Fruit fly (Drosophila melanogaster) whole organism, embryonic: ENCODE results near the gene CG46059.
A peak's percentile ranks its signal among the peaks of the same experiment; 100 is the strongest.

Source experiments
- ATbp ChIP-seq: fragments of 200-800 bp; sonication (Bioruptor generic); optimal IDR thresholded peaks from 2 replicates; lab custom pipeline; 2017; ENCODE audit warnings: missing biosample characterization, mild to moderate bottlenecking, missing genetic modification characterization, missing genetic modification reagents
- CG10431 ChIP-seq: fragments of 200-800 bp; sonication (Bioruptor generic); optimal IDR thresholded peaks from 3 replicates; lab custom pipeline; 2018; ENCODE audit warnings: missing biosample characterization, mild to moderate bottlenecking, missing genetic modification characterization
- CG10979 ChIP-seq: fragments of 200-800 bp; sonication (Bioruptor generic); optimal IDR thresholded peaks from 2 replicates; lab custom pipeline; 2018; ENCODE audit warnings: missing biosample characterization, mild to moderate bottlenecking, missing genetic modification characterization, moderate library complexity
- CG12744 ChIP-seq: fragments of 200-800 bp; sonication (Bioruptor generic); optimal IDR thresholded peaks from 2 replicates; lab custom pipeline; 2016; ENCODE audit warnings: missing biosample characterization, missing genetic modification characterization
- CG13894 ChIP-seq: fragments of 200-800 bp; sonication (Bioruptor generic); optimal IDR thresholded peaks from 3 replicates; lab custom pipeline; 2018; ENCODE audit warnings: missing biosample characterization, mild to moderate bottlenecking, missing genetic modification characterization, moderate library complexity
- CG1529 ChIP-seq: fragments of 200-800 bp; sonication (Bioruptor generic); optimal IDR thresholded peaks from 3 replicates; lab custom pipeline; 2018; ENCODE audit warnings: missing biosample characterization, missing genetic modification characterization
- CG15479 ChIP-seq: fragments of 200-800 bp; sonication (Bioruptor generic); optimal IDR thresholded peaks from 3 replicates; lab custom pipeline; 2019; ENCODE audit warnings: missing biosample characterization, mild to moderate bottlenecking, missing genetic modification characterization, moderate library complexity
- CG15601 ChIP-seq: fragments of 200-800 bp; sonication (Bioruptor generic); optimal IDR thresholded peaks from 3 replicates; lab custom pipeline; 2019; ENCODE audit warnings: missing biosample characterization, mild to moderate bottlenecking, missing genetic modification characterization, moderate library complexity
- CG17359 ChIP-seq: fragments of 200-800 bp; sonication (Bioruptor generic); optimal IDR thresholded peaks from 3 replicates; lab custom pipeline; 2018; ENCODE audit warnings: missing biosample characterization, mild to moderate bottlenecking, missing genetic modification characterization, moderate library complexity
- CG17829 ChIP-seq: fragments of 200-800 bp; optimal IDR thresholded peaks from 2 replicates; lab custom pipeline; 2019; ENCODE audit warnings: missing biosample characterization, mild to moderate bottlenecking, missing genetic modification characterization, moderate library complexity
- CG2116 ChIP-seq: fragments of 200-800 bp; sonication (Bioruptor generic); optimal IDR thresholded peaks from 3 replicates; lab custom pipeline; 2018; ENCODE audit warnings: missing biosample characterization, mild to moderate bottlenecking, missing genetic modification characterization
- CG2712 ChIP-seq: fragments of 200-800 bp; optimal IDR thresholded peaks from 3 replicates; lab custom pipeline; 2019; ENCODE audit warnings: missing biosample characterization, mild to moderate bottlenecking, missing genetic modification characterization, moderate library complexity
- CG31441 ChIP-seq: fragments of 200-800 bp; sonication (Bioruptor generic); IDR thresholded peaks from 2 replicates; pipeline ENCODE4 v1.3.6; 2022; ENCODE audit warnings: missing biosample characterization, missing genetic modification characterization
- CG3281 ChIP-seq: fragments of 200-800 bp; sonication (Bioruptor generic); optimal IDR thresholded peaks from 3 replicates; lab custom pipeline; 2017; ENCODE audit warnings: missing biosample characterization, mild to moderate bottlenecking, missing genetic modification characterization
- CG3407 ChIP-seq: fragments of 200-800 bp; sonication (Bioruptor generic); optimal IDR thresholded peaks from 2 replicates; lab custom pipeline; 2018; ENCODE audit warnings: missing biosample characterization, mild to moderate bottlenecking, missing genetic modification characterization
- CG34422 ChIP-seq: fragments of 200-800 bp; sonication (Bioruptor generic); IDR thresholded peaks from 3 replicates; pipeline ENCODE4 v1.3.6; 2022; ENCODE audit warnings: missing biosample characterization, missing genetic modification characterization
- CG6813 ChIP-seq: fragments of 200-800 bp; sonication (Bioruptor generic); optimal IDR thresholded peaks from 2 replicates; lab custom pipeline; 2017; ENCODE audit warnings: missing biosample characterization, missing genetic modification characterization, mild to moderate bottlenecking, moderate library complexity, missing genetic modification reagents
- CG7839 ChIP-seq: fragments of 200-800 bp; sonication (Bioruptor generic); optimal IDR thresholded peaks from 3 replicates; lab custom pipeline; 2018; ENCODE audit warnings: missing biosample characterization, mild to moderate bottlenecking, missing genetic modification characterization, moderate library complexity
- CG8388 ChIP-seq: fragments of 200-800 bp; sonication (Bioruptor generic); optimal IDR thresholded peaks from 2 replicates; lab custom pipeline; 2019; ENCODE audit warnings: missing biosample characterization, mild to moderate bottlenecking, missing genetic modification characterization, moderate library complexity
- CG8478 ChIP-seq: fragments of >200 bp; optimal IDR thresholded peaks from 2 replicates; lab custom pipeline; 2018
- CG9817 ChIP-seq: fragments of 200-800 bp; sonication (Bioruptor generic); optimal IDR thresholded peaks from 2 replicates; lab custom pipeline; 2018; ENCODE audit warnings: missing biosample characterization, mild to moderate bottlenecking, missing genetic modification characterization, moderate library complexity
- CTCF ChIP-seq: fragments of 200-800 bp; sonication (Bioruptor generic); optimal IDR thresholded peaks from 2 replicates; lab custom pipeline; 2017; ENCODE audit warnings: missing biosample characterization, mild to moderate bottlenecking, missing genetic modification characterization, moderate library complexity
- D19A ChIP-seq: fragments of 200-800 bp; optimal IDR thresholded peaks from 3 replicates; lab custom pipeline; 2019; ENCODE audit warnings: missing biosample characterization, mild to moderate bottlenecking, missing genetic modification characterization, moderate library complexity
- Dll ChIP-seq: fragments of 200-800 bp; sonication (Bioruptor generic); IDR thresholded peaks from 4 replicates; pipeline ENCODE4 v1.3.6; 2022; ENCODE audit warnings: missing biosample characterization, missing genetic modification characterization; ENCODE audit not compliant: partially characterized antibody
- HLH3B ChIP-seq: fragments of 200-800 bp; sonication (Bioruptor generic); IDR thresholded peaks from 2 replicates; pipeline ENCODE4 v1.3.6; 2022; ENCODE audit warnings: missing biosample characterization, missing genetic modification characterization
- HLHmδ ChIP-seq: fragments of 200-800 bp; sonication (Bioruptor generic); optimal IDR thresholded peaks from 2 replicates; lab custom pipeline; 2018; ENCODE audit warnings: missing biosample characterization, mild to moderate bottlenecking, missing genetic modification characterization, moderate library complexity
- Hey ChIP-seq: fragments of 200-800 bp; sonication (Bioruptor generic); optimal IDR thresholded peaks from 3 replicates; lab custom pipeline; 2018; ENCODE audit warnings: missing biosample characterization, mild to moderate bottlenecking, missing genetic modification characterization
- Hr78 ChIP-seq, 2 experiments: fragments of 200-800 bp in 1 of 2; fragments of >200 bp in 1 of 2; sonication (Bioruptor generic) in 1 of 2; optimal IDR thresholded peaks; 2 replicates each; lab custom pipeline; 2017 to 2019; ENCODE audit warnings: missing biosample characterization in 2 of 2, missing genetic modification characterization in 2 of 2, mild to moderate bottlenecking in 1 of 2, moderate library complexity in 1 of 2
- Kr ChIP-seq: fragments of 200-800 bp; sonication (Bioruptor generic); optimal IDR thresholded peaks from 2 replicates; lab custom pipeline; 2017; ENCODE audit warnings: missing biosample characterization, mild to moderate bottlenecking, missing genetic modification characterization
- Lhr ChIP-seq: fragments of 200-800 bp; sonication (Bioruptor generic); optimal IDR thresholded peaks from 3 replicates; lab custom pipeline; 2017; ENCODE audit warnings: mild to moderate bottlenecking, missing biosample characterization, missing genetic modification reagents, missing genetic modification characterization
- MTF-1 ChIP-seq: fragments of 200-800 bp; sonication (Bioruptor generic); optimal IDR thresholded peaks from 2 replicates; lab custom pipeline; 2018; ENCODE audit warnings: missing biosample characterization, mild to moderate bottlenecking, missing genetic modification characterization, borderline replicate concordance
- Med ChIP-seq: fragments of 200-800 bp; sonication (Bioruptor generic); peaks from one replicate; lab custom pipeline; 2016; ENCODE audit warnings: missing biosample characterization, missing genetic modification characterization, mild to moderate bottlenecking, inconsistent platforms, moderate library complexity
- Nf-YC ChIP-seq: fragments of 200-800 bp; optimal IDR thresholded peaks from 3 replicates; lab custom pipeline; 2019; ENCODE audit warnings: missing biosample characterization, mild to moderate bottlenecking, missing genetic modification characterization, moderate library complexity
- Opbp ChIP-seq: fragments of 200-800 bp; sonication (Bioruptor generic); IDR thresholded peaks from 3 replicates; pipeline ENCODE4 v1.3.6; 2022; ENCODE audit warnings: missing biosample characterization, missing genetic modification characterization; ENCODE audit not compliant: partially characterized antibody
- bsh ChIP-seq, 2 experiments: fragments of 200-800 bp; sonication (Bioruptor generic); optimal IDR thresholded peaks; 2 replicates each; lab custom pipeline; 2017 to 2018; ENCODE audit warnings: mild to moderate bottlenecking in 2 of 2, missing biosample characterization in 2 of 2, missing genetic modification characterization in 2 of 2, moderate library complexity in 1 of 2
- chm ChIP-seq: fragments of 200-800 bp; sonication (Bioruptor generic); IDR thresholded peaks from 2 replicates; pipeline ENCODE4 v1.3.6; 2022; ENCODE audit warnings: missing biosample characterization, missing genetic modification characterization
- crol ChIP-seq: fragments of 200-800 bp; sonication (Bioruptor generic); IDR thresholded peaks from 2 replicates; pipeline ENCODE4 v1.3.6; 2022; ENCODE audit warnings: missing biosample characterization, missing genetic modification characterization
- cwo ChIP-seq: fragments of 200-800 bp; sonication (Bioruptor generic); optimal IDR thresholded peaks from 3 replicates; lab custom pipeline; 2017; ENCODE audit warnings: missing biosample characterization, missing genetic modification characterization, mild to moderate bottlenecking, moderate library complexity, missing genetic modification reagents
- en ChIP-seq: fragments of 200-800 bp; sonication (Bioruptor generic); optimal IDR thresholded peaks from 2 replicates; lab custom pipeline; 2016; ENCODE audit warnings: missing biosample characterization, missing genetic modification characterization
- exex ChIP-seq: fragments of 200-800 bp; sonication (Bioruptor generic); optimal IDR thresholded peaks from 4 replicates; lab custom pipeline; 2018; ENCODE audit warnings: missing biosample characterization, mild to moderate bottlenecking, missing genetic modification characterization, moderate library complexity
- fd64A ChIP-seq: fragments of 200-800 bp; sonication (Bioruptor generic); optimal IDR thresholded peaks from 3 replicates; lab custom pipeline; 2018; ENCODE audit warnings: missing biosample characterization, mild to moderate bottlenecking, missing genetic modification characterization
- gce ChIP-seq: fragments of 200-800 bp; sonication (Bioruptor generic); IDR thresholded peaks from 3 replicates; pipeline ENCODE4 v1.3.6; 2022; ENCODE audit warnings: missing biosample characterization, missing genetic modification characterization
- kah ChIP-seq: fragments of 200-800 bp; sonication (Bioruptor generic); optimal IDR thresholded peaks from 2 replicates; lab custom pipeline; 2018; ENCODE audit warnings: missing biosample characterization, mild to moderate bottlenecking, missing genetic modification characterization
- lab ChIP-seq: fragments of 200-800 bp; sonication (Bioruptor generic); optimal IDR thresholded peaks from 3 replicates; lab custom pipeline; 2017; ENCODE audit warnings: missing biosample characterization, missing genetic modification characterization, mild to moderate bottlenecking, moderate library complexity, missing genetic modification reagents
- mam ChIP-seq: fragments of 200-800 bp; sonication (Bioruptor generic); optimal IDR thresholded peaks from 3 replicates; lab custom pipeline; 2016; ENCODE audit warnings: missing biosample characterization, missing genetic modification characterization
- prd ChIP-seq, 3 experiments: fragments of >200 bp in 2 of 3; fragments of 200-800 bp in 1 of 3; sonication (Bioruptor generic) in 1 of 3; optimal IDR thresholded peaks in 2 of 3; IDR thresholded peaks in 1 of 3; 2 replicates in 2 of 3; 3 replicates in 1 of 3; pipeline versions ENCODE4 v1.3.6 to Lab custom; 2017 to 2022; ENCODE audit warnings: missing biosample characterization in 1 of 3, missing genetic modification characterization in 1 of 3
- salm ChIP-seq: fragments of 200-800 bp; sonication (Bioruptor generic); optimal IDR thresholded peaks from 2 replicates; lab custom pipeline; 2018; ENCODE audit warnings: missing biosample characterization, mild to moderate bottlenecking, missing genetic modification characterization
- tap ChIP-seq: fragments of 200-800 bp; optimal IDR thresholded peaks from 3 replicates; lab custom pipeline; 2019; ENCODE audit warnings: missing biosample characterization, mild to moderate bottlenecking, missing genetic modification characterization, moderate library complexity

CG46059 gene

dm6 chr2L:19191789-19192297 lies 8.3 kb upstream of the CG46059 start (continued):
- TF ChIP-seq Hey (tag; lab: Kevin White, UChicago) (no peak), kah (GFP tag; lab: Kevin White, UChicago) (peak; percentile 31), salm (tag; lab: Kevin White, UChicago) (peak; percentile 38), CG8388 (peak; percentile 48), CG17359 (peak; percentile 22), CG12744 (GFP tag; lab: Kevin White, UChicago) (no peak), CG3407 (GFP tag; lab: Kevin White, UChicago) (peak; percentile 52), chm (GFP tag; lab: Robert Waterston, UW) (peak; percentile 48; the same call in 1 of the 2 replicates), MTF-1 (GFP tag; lab: Kevin White, UChicago) (peak; percentile 38), CG10979 (tag; lab: Kevin White, UChicago) (peak; percentile 55), bsh (GFP tag; optimal IDR thresholded peaks at IDR 0.05; lab: Kevin White, UChicago) (peak in 1 of 2 experiments; percentile 7), mam (GFP tag; lab: Kevin White, UChicago) (no peak), CG7839 (tag; lab: Kevin White, UChicago) (peak; percentile 16), gce (GFP tag; lab: Robert Waterston, UW) (0 out of 3 replicates have a peak, but pooled peaks have one; percentile 30), Hr78 (GFP tag; optimal IDR thresholded peaks at IDR 0.05; lab: Kevin White, UChicago) (peak in 1 of 2 experiments; percentile 58), D19A (tag; lab: Kevin White, UChicago) (peak; percentile 3), lab (peak; percentile 46), CG1529 (GFP tag; lab: Kevin White, UChicago) (peak; percentile 15), Opbp (GFP tag; lab: Robert Waterston, UW) (no peak), CG13894 (tag; lab: Kevin White, UChicago) (peak; percentile 21), fd64A (peak; percentile 74), tap (tag; lab: Kevin White, UChicago) (peak; percentile 68), CG15479 (GFP tag; lab: Kevin White, UChicago) (peak; percentile 92), CG34422 (GFP tag; lab: Robert Waterston, UW) (no peak), CG3281 (peak; percentile 36), CG15601 (tag; lab: Kevin White, UChicago) (peak; percentile 73), Kr (GFP tag; lab: Kevin White, UChicago) (peak; percentile 69), crol (GFP tag; lab: Robert Waterston, UW) (peak; percentile 84), Lhr (GFP tag; lab: Kevin White, UChicago) (peak; percentile 31), ATbp (GFP tag; lab: Kevin White, UChicago) (peak; percentile 63), CG17829 (tag; lab: Kevin White, UChicago) (peak; percentile 30), HLHmδ (GFP tag; lab: Kevin White, UChicago) (peak; percentile 62), exex (peak; percentile 72), CG10431 (GFP tag; lab: Kevin White, UChicago) (peak; percentile 18), CG2712 (tag; lab: Kevin White, UChicago) (peak; percentile 62), CG9817 (tag; lab: Kevin White, UChicago) (no peak), CTCF (GFP tag; lab: Kevin White, UChicago) (peak; percentile 54), CG31441 (GFP tag; lab: Robert Waterston, UW) (peak; percentile 73), CG8478 (lab: Kevin White, UChicago) (no peak), Dll (GFP tag; lab: Robert Waterston, UW) (0 out of 4 replicates have a peak, but pooled peaks have one; percentile 20), Nf-YC (peak; percentile 12), cwo (GFP tag; lab: Kevin White, UChicago) (peak; percentile 56), Med (GFP tag; lab: Kevin White, UChicago) (peak; percentile 39), CG2116 (GFP tag; lab: Kevin White, UChicago) (peak; percentile 7), en (GFP tag; lab: Kevin White, UChicago) (peak; percentile 0), CG6813 (peak; percentile 64), prd (optimal IDR thresholded peaks at IDR 0.05; lab: Kevin White, UChicago) (no peak), prd (GFP tag; IDR thresholded peaks at IDR 0.05; lab: Robert Waterston, UW) (no peak), HLH3B (GFP tag; lab: Robert Waterston, UW) (peak; percentile 26; the same call in 1 of the 2 replicates)
